Worm (Caenorhabditis elegans) whole organism, late embryonic: Measurements from ENCODE around the gene clec-142.

ENCODE experiments used
- hlh-8 ChIP-seq: sonication (generic microtip); optimal IDR thresholded peaks from 2 replicates; lab custom pipeline; 2016; ENCODE audit warnings: missing genotype, missing genetic modification characterization, missing compliant biosample characterization
- nhr-11 ChIP-seq: fragments of 150-350 bp; optimal IDR thresholded peaks from 2 replicates; lab custom pipeline; 2014; ENCODE audit warnings: missing biosample characterization, missing genetic modification characterization
- pqm-1 ChIP-seq: sonication (generic microtip); optimal IDR thresholded peaks from 2 replicates; lab custom pipeline; 2016; ENCODE audit warnings: missing genetic modification characterization, missing compliant biosample characterization
- unc-86 ChIP-seq: sonication (generic microtip); optimal IDR thresholded peaks from 2 replicates; lab custom pipeline; 2016; ENCODE audit warnings: missing genetic modification characterization, missing compliant biosample characterization

ce11 chrII:8325002-8325539 lies 46.6 kb downstream of the clec-142 start, which contains the start of the genes ran-3 and C26D10.3:
- TF ChIP-seq hlh-8: peak; percentile 44
- TF ChIP-seq nhr-11 (tag; lab: Kevin White, UChicago): no peak
- peak; percentile 24 for TF ChIP-seq unc-86 (tag; lab: Kevin White, UChicago)
- no peak for TF ChIP-seq pqm-1 (tag; lab: Kevin White, UChicago)
